Worm (Caenorhabditis elegans): ENCODE results near the gene Y66A7A.9.

DNA sequence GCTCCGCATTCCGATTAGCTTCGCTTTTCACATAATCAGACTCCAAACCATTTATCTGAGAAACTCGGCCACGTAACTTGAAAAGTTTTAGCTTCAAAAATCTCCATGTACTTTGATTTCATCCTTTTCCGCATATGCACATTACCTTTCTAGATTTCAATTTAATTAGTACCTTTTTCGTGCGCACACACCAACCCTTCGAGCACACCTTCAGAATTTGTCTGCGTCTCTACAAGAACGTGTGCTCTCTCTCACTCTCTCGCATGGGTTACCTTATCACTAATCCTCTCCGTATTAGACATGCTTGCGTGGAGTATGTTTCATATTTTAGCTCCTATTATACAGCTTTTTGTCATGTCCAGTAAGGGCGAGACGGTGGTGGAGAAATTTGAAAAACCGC lies 2.7 kb downstream of the Y66A7A.9 start, which contains the start of gene Y66D12A.30:
- TF ChIP-seq nhr-28 (tag; optimal IDR thresholded peaks at IDR 0.05) (no peak), dpl-1 (GFP tag; optimal IDR thresholded peaks at IDR 0.05) (no peak), lsy-2 (tag; optimal IDR thresholded peaks at IDR 0.05) (no peak), saeg-2 (GFP tag; IDR thresholded peaks at IDR 0.05) (no peak)
